Worm (Caenorhabditis elegans) whole organism, early embryonic: ENCODE measurements around the gene C31B8.7.
"Not testable (repeated sequence)": the region's sequence is repeated elsewhere in the genome, so short reads cannot be mapped to it uniquely, and the experiment has no call there.

Experiments used
- B0310.2 ChIP-seq: sonication (generic microtip); optimal IDR thresholded peaks from 2 replicates; lab custom pipeline; 2016; ENCODE audit warnings: mild to moderate bottlenecking, missing genetic modification characterization, missing compliant biosample characterization
- F13C5.2 ChIP-seq: sonication (generic microtip); optimal IDR thresholded peaks from 2 replicates; lab custom pipeline; 2017; ENCODE audit warnings: mild to moderate bottlenecking, missing genetic modification characterization, inconsistent platforms, missing compliant biosample characterization
- aly-1 ChIP-seq: sonication (generic microtip); optimal IDR thresholded peaks from 2 replicates; lab custom pipeline; 2016; ENCODE audit warnings: missing genetic modification characterization, missing compliant biosample characterization
- ama-1 ChIP-seq: fragments of 150-350 bp; optimal IDR thresholded peaks from 2 replicates; lab custom pipeline; 2014
- ceh-13 ChIP-seq: fragments of 200-800 bp; sonication (Bioruptor generic); optimal IDR thresholded peaks from 2 replicates; lab custom pipeline; 2018; ENCODE audit warnings: mild to moderate bottlenecking, missing genetic modification characterization, missing compliant biosample characterization
- ceh-36 ChIP-seq: sonication (generic microtip); optimal IDR thresholded peaks from 2 replicates; lab custom pipeline; 2016; ENCODE audit warnings: missing genetic modification characterization, inconsistent platforms, missing compliant biosample characterization
- ets-7 ChIP-seq: sonication (generic microtip); optimal IDR thresholded peaks from 2 replicates; lab custom pipeline; 2016; ENCODE audit warnings: missing genotype, missing genetic modification characterization, missing compliant biosample characterization
- flt-1 ChIP-seq: fragments of 200-800 bp; sonication (Bioruptor generic); IDR thresholded peaks from 2 replicates; pipeline ENCODE4 v1.3.6; 2022; ENCODE audit warnings: missing genetic modification characterization, missing compliant biosample characterization
- hmbx-1 ChIP-seq: sonication (generic microtip); optimal IDR thresholded peaks from 2 replicates; lab custom pipeline; 2016; ENCODE audit warnings: mild to moderate bottlenecking, missing genetic modification characterization, missing compliant biosample characterization
- hmg-4 ChIP-seq: fragments of 200-800 bp; sonication (Bioruptor generic); optimal IDR thresholded peaks from 2 replicates; lab custom pipeline; 2018; ENCODE audit warnings: mild to moderate bottlenecking, missing genetic modification characterization, missing compliant biosample characterization
- hnd-1 ChIP-seq: sonication (generic microtip); optimal IDR thresholded peaks from 2 replicates; lab custom pipeline; 2016; ENCODE audit warnings: missing genetic modification characterization, missing compliant biosample characterization
- pes-1 ChIP-seq: fragments of 200-800 bp; sonication (Bioruptor generic); IDR thresholded peaks from 2 replicates; pipeline ENCODE4 v1.3.6; 2022; ENCODE audit warnings: missing genetic modification reagents, missing genetic modification characterization, missing compliant biosample characterization
- scrt-1 ChIP-seq: fragments of 200-800 bp; sonication (Bioruptor generic); IDR thresholded peaks from 2 replicates; pipeline ENCODE4 v1.3.6; 2022; ENCODE audit warnings: missing genetic modification characterization, missing compliant biosample characterization
- sea-1 ChIP-seq: fragments of 200-800 bp; sonication (Bioruptor generic); conservative IDR thresholded peaks from 2 replicates; pipeline ENCODE4 v1.3.6; 2022; ENCODE audit warnings: missing genetic modification characterization, missing compliant biosample characterization
- tbx-11 ChIP-seq: fragments of 200-800 bp; sonication (Bioruptor generic); IDR thresholded peaks from 2 replicates; pipeline ENCODE4 v1.3.6; 2022; ENCODE audit warnings: missing genetic modification characterization, missing compliant biosample characterization
- tbx-37 ChIP-seq: fragments of 200-800 bp; sonication (Bioruptor generic); conservative IDR thresholded peaks from 2 replicates; pipeline ENCODE4 v1.3.6; 2022; ENCODE audit warnings: missing genetic modification reagents, missing genetic modification characterization, missing compliant biosample characterization
- tra-4 ChIP-seq: sonication (generic microtip); optimal IDR thresholded peaks from 2 replicates; lab custom pipeline; 2017; ENCODE audit warnings: missing genetic modification characterization, missing compliant biosample characterization

Gene C31B8.7

DNA sequence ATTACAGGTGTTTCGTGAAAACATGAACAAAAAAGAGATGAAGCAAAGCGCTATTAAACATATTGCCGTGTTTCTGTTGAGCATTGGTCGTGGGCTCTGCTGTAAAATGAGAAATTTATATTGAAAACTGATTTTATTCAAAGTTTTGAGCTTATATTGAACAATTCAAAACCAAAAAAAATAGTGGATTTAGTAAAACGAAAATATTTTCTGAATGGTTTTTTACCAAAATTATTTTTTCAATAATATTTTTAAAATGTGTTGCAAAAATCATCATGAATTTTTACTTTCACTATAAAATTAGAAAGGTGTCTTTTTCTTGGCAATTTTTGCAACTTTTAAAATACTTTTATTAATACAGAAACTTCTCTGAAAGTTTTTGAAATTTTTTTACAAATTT is at the start of gene C31B8.7:
C31B8.7 (minus strand) TSS at position 101 of the 400 bp plus-strand sequence.
- TF ChIP-seq sea-1 (GFP tag; lab: Robert Waterston, UW) (no peak), B0310.2 (no peak), tra-4 (tag; lab: Kevin White, UChicago) (no peak), hmg-4 (GFP tag; lab: Kevin White, UChicago) (no peak), hmbx-1 (tag; lab: Kevin White, UChicago) (no peak), ceh-13 (GFP tag; lab: Kevin White, UChicago) (no peak), tbx-37 (GFP tag; lab: Robert Waterston, UW) (no peak), ceh-36 (tag; lab: Kevin White, UChicago) (no peak), aly-1 (tag; lab: Kevin White, UChicago) (no peak), hnd-1 (tag; lab: Kevin White, UChicago) (no peak), ets-7 (tag; lab: Kevin White, UChicago) (no peak), flt-1 (GFP tag; lab: Robert Waterston, UW) (no peak), tbx-11 (GFP tag; lab: Robert Waterston, UW) (no peak)

DNA sequence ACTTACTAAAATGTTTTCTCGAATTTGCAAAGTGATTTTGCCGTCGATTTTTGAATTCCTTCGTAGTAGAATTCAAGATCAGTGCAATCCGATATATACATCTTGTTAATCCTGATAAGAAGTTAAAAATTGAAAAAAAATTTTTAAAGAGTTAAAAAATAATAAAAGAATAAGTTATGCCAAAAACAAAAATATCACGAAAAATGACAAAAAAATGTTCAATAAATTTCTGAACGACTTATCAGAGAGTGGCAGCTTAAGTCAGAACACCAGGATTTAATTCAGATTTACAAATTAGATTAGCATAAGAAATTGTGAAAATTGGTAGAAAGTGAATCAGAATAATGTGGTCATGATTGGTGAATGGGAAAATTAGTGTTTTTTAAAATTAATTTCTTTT is 49.0 kb upstream of the C31B8.7 start, which contains the start of gene srw-122:
srw-122 (minus strand) TSS at position 101 of the 400 bp plus-strand sequence.
- not testable (repeated sequence) for TF ChIP-seq F13C5.2; flt-1 (GFP tag; lab: Robert Waterston, UW); B0310.2

ce11 chrV:2945602-2946001 is 42.5 kb upstream of the C31B8.7 start, which contains the start of gene srh-87:
TSS of gene srh-87 (minus strand) at chrV:2945702.
- no peak for TF ChIP-seq ceh-36 (tag; lab: Kevin White, UChicago)
- TF ChIP-seq tbx-37 (GFP tag; lab: Robert Waterston, UW) = no peak
- no peak for TF ChIP-seq hmg-4 (GFP tag; lab: Kevin White, UChicago)
- TF ChIP-seq flt-1 (GFP tag; lab: Robert Waterston, UW) = no peak
- no peak for TF ChIP-seq pes-1
- no peak for TF ChIP-seq F13C5.2

ce11 chrV:2943859-2944258 is 40.7 kb upstream of the C31B8.7 start, which contains the start of gene srw-137:
TSS of gene srw-137 (minus strand) at chrV:2943959.
- TF ChIP-seq B0310.2 (no peak), tbx-11 (GFP tag; lab: Robert Waterston, UW) (no peak), tra-4 (tag; lab: Kevin White, UChicago) (no peak)

DNA sequence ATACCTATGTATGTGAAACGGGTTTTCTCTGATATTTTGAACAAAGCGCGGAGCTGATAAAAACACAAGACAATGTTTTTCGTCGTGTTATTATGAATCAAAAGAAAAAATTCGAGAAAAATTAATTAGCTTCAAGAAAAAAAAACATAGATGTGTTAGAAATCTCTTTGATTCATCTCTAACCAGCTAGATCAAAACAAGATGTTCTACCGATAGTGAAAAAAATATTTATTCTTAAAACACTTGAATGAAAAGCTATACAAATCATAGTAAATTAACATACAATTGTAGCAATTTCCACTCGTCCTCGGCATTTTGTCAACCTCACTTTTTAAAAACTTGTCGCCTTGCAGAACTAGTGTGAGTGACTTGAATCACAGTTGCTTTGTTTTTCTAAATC is 39.1 kb upstream of the C31B8.7 start:
- TF ChIP-seq F13C5.2 (no peak), tbx-37 (GFP tag; lab: Robert Waterston, UW) (no peak), ceh-13 (GFP tag; lab: Kevin White, UChicago) (no peak), sea-1 (GFP tag; lab: Robert Waterston, UW) (no peak), hmg-4 (GFP tag; lab: Kevin White, UChicago) (no peak)

- no peak for TF ChIP-seq tbx-11 (GFP tag; lab: Robert Waterston, UW)
- no peak for TF ChIP-seq tra-4 (tag; lab: Kevin White, UChicago)
- TF ChIP-seq ets-7 (tag; lab: Kevin White, UChicago) = no peak
- TF ChIP-seq tbx-37 (GFP tag; lab: Robert Waterston, UW) = no peak
- TF ChIP-seq B0310.2 = no peak
- TF ChIP-seq aly-1 (tag; lab: Kevin White, UChicago) = no peak
- TF ChIP-seq ceh-36 (tag; lab: Kevin White, UChicago) = no peak
- TF ChIP-seq flt-1 (GFP tag; lab: Robert Waterston, UW) = no peak
- TF ChIP-seq sea-1 (GFP tag; lab: Robert Waterston, UW) = no peak
- TF ChIP-seq hnd-1 (tag; lab: Kevin White, UChicago) = no peak
Observed at ce11 chrV:2941405-2941804, 38.3 kb upstream of the C31B8.7 start, which contains the start of gene srw-143. TSS of gene srw-143 (minus strand) at chrV:2941505.

- TF ChIP-seq B0310.2 = no peak
- TF ChIP-seq scrt-1 (GFP tag; lab: Robert Waterston, UW) = no peak
- TF ChIP-seq ceh-36 (tag; lab: Kevin White, UChicago) = no peak
- TF ChIP-seq hmg-4 (GFP tag; lab: Kevin White, UChicago) = no peak
- no peak for TF ChIP-seq ets-7 (tag; lab: Kevin White, UChicago)
- no peak for TF ChIP-seq sea-1 (GFP tag; lab: Robert Waterston, UW)
- no peak for TF ChIP-seq tbx-11 (GFP tag; lab: Robert Waterston, UW)
- TF ChIP-seq ama-1 (lab: Kevin White, UChicago) = no peak
- TF ChIP-seq flt-1 (GFP tag; lab: Robert Waterston, UW) = no peak
Observed at ce11 chrV:2938497-2938896, 35.4 kb upstream of the C31B8.7 start, which contains the start of gene srw-141. TSS of gene srw-141 (minus strand) at chrV:2938597.

DNA sequence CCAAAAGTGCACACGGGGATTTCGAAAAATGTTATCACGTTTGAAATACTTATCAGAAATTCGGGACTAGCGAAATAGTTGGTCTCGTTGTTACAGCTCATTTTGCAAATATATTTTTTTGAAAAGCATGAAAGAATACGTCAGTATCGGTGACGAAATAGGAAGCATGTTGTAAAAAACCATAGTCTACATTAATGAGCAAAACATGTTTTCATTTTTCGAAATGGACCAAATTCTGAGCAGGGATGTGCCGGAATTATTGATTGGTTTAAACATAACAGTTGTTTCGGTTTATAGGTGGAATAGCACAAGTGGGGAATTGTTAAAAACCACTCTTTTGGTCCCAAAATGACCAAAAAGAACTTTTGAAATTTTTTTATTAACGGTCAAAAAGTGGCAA is 30.9 kb upstream of the C31B8.7 start, which contains the start of gene srh-247:
srh-247 (minus strand) TSS at position 101 of the 400 bp plus-strand sequence.
- TF ChIP-seq F13C5.2 (no peak), scrt-1 (GFP tag; lab: Robert Waterston, UW) (no peak), tra-4 (tag; lab: Kevin White, UChicago) (no peak), hmg-4 (GFP tag; lab: Kevin White, UChicago) (no peak), ama-1 (lab: Kevin White, UChicago) (no peak), ceh-36 (tag; lab: Kevin White, UChicago) (no peak), hmbx-1 (tag; lab: Kevin White, UChicago) (no peak), pes-1 (no peak), ets-7 (tag; lab: Kevin White, UChicago) (no peak)
